Fruit fly (Drosophila melanogaster): ENCODE data around the gene CG34124.
A peak's percentile ranks its signal among the peaks of the same experiment; 100 is the strongest.

The CG34124 gene

dm6 chr2L:4997401-4998259 is 39.4 kb downstream of the CG34124 start:
- TF ChIP-seq CG8301 (tag; optimal IDR thresholded peaks at IDR 0.05) (peak; percentile 100), EcR (GFP tag; optimal IDR thresholded peaks at IDR 0.05) (peak; percentile 95), rn (GFP tag; IDR thresholded peaks at IDR 0.05) (peak; percentile 98), gl (tag; optimal IDR thresholded peaks at IDR 0.05) (peak; percentile 98), Pif1B (GFP tag; optimal IDR thresholded peaks at IDR 0.05) (peak; percentile 99), Pif1A (GFP tag; optimal IDR thresholded peaks at IDR 0.05) (peak; percentile 99), Ets98B (GFP tag; IDR thresholded peaks at IDR 0.05) (peak; percentile 100), CG14655 (GFP tag; optimal IDR thresholded peaks at IDR 0.05) (peak; percentile 100), fd96Ca (GFP tag; IDR thresholded peaks at IDR 0.05) (peak; percentile 99), CG34367 (tag; optimal IDR thresholded peaks at IDR 0.05) (peak; percentile 99), CG15710 (tag; optimal IDR thresholded peaks at IDR 0.05) (peak; percentile 98), D1 (tag; optimal IDR thresholded peaks at IDR 0.05) (peak; percentile 94), CG17806 (tag; optimal IDR thresholded peaks at IDR 0.05) (peak; percentile 99), Snoo (tag; optimal IDR thresholded peaks at IDR 0.05) (peak; percentile 99), CG8159 (tag; optimal IDR thresholded peaks at IDR 0.05) (peak; percentile 99), CG4496 (GFP tag; IDR thresholded peaks at IDR 0.05) (peak; percentile 100), CG32121 (GFP tag; IDR thresholded peaks at IDR 0.05) (peak; percentile 99), CG13204 (GFP tag; optimal IDR thresholded peaks at IDR 0.05) (peak; percentile 96), CG12605 (GFP tag; IDR thresholded peaks at IDR 0.05) (peak; percentile 99), CG10348 (GFP tag; IDR thresholded peaks at IDR 0.05) (peak; percentile 96), CG9948 (tag; optimal IDR thresholded peaks at IDR 0.05) (peak; percentile 99)

dm6 chr2L:4998260-4998560 is 40.0 kb downstream of the CG34124 start:
- TF ChIP-seq CG9948 (tag; optimal IDR thresholded peaks at IDR 0.05) (no peak), CG4496 (GFP tag; IDR thresholded peaks at IDR 0.05) (no peak), D1 (tag; optimal IDR thresholded peaks at IDR 0.05) (no peak), EcR (GFP tag; optimal IDR thresholded peaks at IDR 0.05) (no peak), CG17806 (tag; optimal IDR thresholded peaks at IDR 0.05) (no peak), rn (GFP tag; IDR thresholded peaks at IDR 0.05) (no peak)

DNA sequence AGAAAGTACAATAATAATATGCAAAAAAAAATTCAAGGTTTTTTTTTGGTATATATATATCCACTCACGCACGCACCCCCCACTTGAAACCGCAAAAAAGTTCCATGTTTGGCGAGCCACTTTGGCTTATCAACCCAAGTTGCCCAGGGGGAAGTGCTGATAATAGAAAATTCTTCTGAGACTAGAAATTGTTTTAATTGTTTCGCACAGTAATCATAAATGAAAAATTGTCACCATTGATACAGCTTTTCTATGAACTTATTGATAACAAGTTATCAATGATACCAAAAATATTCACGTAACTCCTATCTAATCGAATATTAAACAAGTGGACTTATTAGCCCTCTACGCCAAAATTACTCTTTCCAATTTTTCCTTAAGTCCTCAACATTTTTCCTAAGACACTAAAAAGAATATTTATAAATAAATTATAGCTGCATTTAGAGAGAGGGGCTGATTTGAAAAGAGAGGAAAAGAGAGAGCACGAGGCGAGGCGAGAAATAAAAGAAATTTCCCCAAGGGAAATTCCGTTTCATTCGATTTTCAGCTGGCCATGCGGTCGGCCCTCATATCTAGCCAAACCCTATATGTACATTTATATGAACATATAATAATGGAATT is 40.5 kb downstream of the CG34124 start:
- TF ChIP-seq CG13204 (GFP tag; optimal IDR thresholded peaks at IDR 0.05) (no peak), CG10348 (GFP tag; IDR thresholded peaks at IDR 0.05) (no peak), fd96Ca (GFP tag; IDR thresholded peaks at IDR 0.05) (no peak), CG32121 (GFP tag; IDR thresholded peaks at IDR 0.05) (no peak), CG12605 (GFP tag; IDR thresholded peaks at IDR 0.05) (no peak), Pif1A (GFP tag; optimal IDR thresholded peaks at IDR 0.05) (no peak), CG8301 (tag; optimal IDR thresholded peaks at IDR 0.05) (no peak), CG4496 (GFP tag; IDR thresholded peaks at IDR 0.05) (no peak), Pif1B (GFP tag; optimal IDR thresholded peaks at IDR 0.05) (no peak), Ets98B (GFP tag; IDR thresholded peaks at IDR 0.05) (no peak), CG14655 (GFP tag; optimal IDR thresholded peaks at IDR 0.05) (no peak), CG8159 (tag; optimal IDR thresholded peaks at IDR 0.05) (no peak), rn (GFP tag; IDR thresholded peaks at IDR 0.05) (no peak), CG15710 (tag; optimal IDR thresholded peaks at IDR 0.05) (no peak), CG34367 (tag; optimal IDR thresholded peaks at IDR 0.05) (no peak)

- peak; percentile 52 for TF ChIP-seq CG15710 (tag; optimal IDR thresholded peaks at IDR 0.05)
- TF ChIP-seq gl (tag; optimal IDR thresholded peaks at IDR 0.05) = no peak
- TF ChIP-seq rn (GFP tag; IDR thresholded peaks at IDR 0.05) = peak; percentile 83
- peak; percentile 53 for TF ChIP-seq CG9948 (tag; optimal IDR thresholded peaks at IDR 0.05)
- peak; percentile 87 for TF ChIP-seq CG4496 (GFP tag; IDR thresholded peaks at IDR 0.05)
- peak; percentile 80 for TF ChIP-seq EcR (GFP tag; optimal IDR thresholded peaks at IDR 0.05)
- TF ChIP-seq CG17806 (tag; optimal IDR thresholded peaks at IDR 0.05) = peak; percentile 48
- peak; percentile 37 for TF ChIP-seq Snoo (tag; optimal IDR thresholded peaks at IDR 0.05)
- TF ChIP-seq D1 (tag; optimal IDR thresholded peaks at IDR 0.05) = no peak
- peak; percentile 60 for TF ChIP-seq CG12605 (GFP tag; IDR thresholded peaks at IDR 0.05)
- peak; percentile 36; the same call in 1 of the 2 replicates for TF ChIP-seq CG10348 (GFP tag; IDR thresholded peaks at IDR 0.05)
- peak; percentile 68 for TF ChIP-seq Pif1A (GFP tag; optimal IDR thresholded peaks at IDR 0.05)
- peak; percentile 65 for TF ChIP-seq Pif1B (GFP tag; optimal IDR thresholded peaks at IDR 0.05)
- TF ChIP-seq Ets98B (GFP tag; IDR thresholded peaks at IDR 0.05) = peak; percentile 90
- peak; percentile 87 for TF ChIP-seq CG32121 (GFP tag; IDR thresholded peaks at IDR 0.05)
- TF ChIP-seq CG8301 (tag; optimal IDR thresholded peaks at IDR 0.05) = peak; percentile 78
- peak; percentile 84 for TF ChIP-seq CG14655 (GFP tag; optimal IDR thresholded peaks at IDR 0.05)
- peak; percentile 92 for TF ChIP-seq fd96Ca (GFP tag; IDR thresholded peaks at IDR 0.05)
- TF ChIP-seq CG8159 (tag; optimal IDR thresholded peaks at IDR 0.05) = peak; percentile 62
- TF ChIP-seq CG13204 (GFP tag; optimal IDR thresholded peaks at IDR 0.05) = no peak
- peak; percentile 54 for TF ChIP-seq CG34367 (tag; optimal IDR thresholded peaks at IDR 0.05)
Measured at dm6 chr2L:4999389-5000032, 41.3 kb downstream of the CG34124 start.

DNA sequence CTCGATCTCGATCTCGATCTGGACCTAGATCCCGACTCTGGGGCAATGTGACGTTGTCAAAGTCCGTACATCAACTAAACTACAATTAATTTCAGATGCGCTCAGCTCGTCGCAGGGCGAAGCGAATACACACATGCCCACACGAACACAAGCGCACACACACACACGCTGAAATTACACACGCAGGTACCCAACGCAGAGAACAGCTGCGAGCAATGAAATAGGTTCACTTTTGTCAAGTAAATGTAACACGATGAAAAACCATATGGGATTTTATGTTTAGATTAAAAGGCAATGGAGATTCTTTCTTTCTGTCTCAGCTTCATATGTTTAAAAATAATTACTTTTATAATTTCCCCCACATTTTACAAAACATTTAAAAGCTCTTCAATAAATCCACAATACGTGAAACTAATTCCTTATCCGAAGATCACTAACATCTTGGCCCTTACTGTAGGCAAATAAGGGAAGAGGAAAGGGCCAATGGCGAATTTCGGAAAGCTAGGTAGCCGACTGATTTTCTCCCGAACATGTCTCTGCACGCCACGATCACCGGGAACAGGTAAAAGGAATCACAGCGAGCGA is 42.2 kb downstream of the CG34124 start:
- peak; percentile 69 for TF ChIP-seq fd96Ca (GFP tag; IDR thresholded peaks at IDR 0.05)
- peak; percentile 83 for TF ChIP-seq CG13204 (GFP tag; optimal IDR thresholded peaks at IDR 0.05)
- TF ChIP-seq CG14655 (GFP tag; optimal IDR thresholded peaks at IDR 0.05) = peak; percentile 84
- peak; percentile 73 for TF ChIP-seq Snoo (tag; optimal IDR thresholded peaks at IDR 0.05)
- peak; percentile 47 for TF ChIP-seq EcR (GFP tag; optimal IDR thresholded peaks at IDR 0.05)
- TF ChIP-seq Ets98B (GFP tag; IDR thresholded peaks at IDR 0.05) = peak; percentile 66
- peak; percentile 70 for TF ChIP-seq CG8301 (tag; optimal IDR thresholded peaks at IDR 0.05)
- TF ChIP-seq Pif1A (GFP tag; optimal IDR thresholded peaks at IDR 0.05) = peak; percentile 87
- peak; percentile 87 for TF ChIP-seq CG9948 (tag; optimal IDR thresholded peaks at IDR 0.05)
- TF ChIP-seq CG8159 (tag; optimal IDR thresholded peaks at IDR 0.05) = peak; percentile 91
- peak; percentile 93 for TF ChIP-seq CG15710 (tag; optimal IDR thresholded peaks at IDR 0.05)
- peak; percentile 32 for TF ChIP-seq CG32121 (GFP tag; IDR thresholded peaks at IDR 0.05)
- 0 out of 2 replicates have a peak, but pooled peaks have one; percentile 7 for TF ChIP-seq rn (GFP tag; IDR thresholded peaks at IDR 0.05)
- TF ChIP-seq Pif1B (GFP tag; optimal IDR thresholded peaks at IDR 0.05) = peak; percentile 85
- peak; percentile 59; the same call in 1 of the 2 replicates for TF ChIP-seq CG12605 (GFP tag; IDR thresholded peaks at IDR 0.05)
- TF ChIP-seq gl (tag; optimal IDR thresholded peaks at IDR 0.05) = peak; percentile 66
- peak; percentile 85 for TF ChIP-seq CG34367 (tag; optimal IDR thresholded peaks at IDR 0.05)
- peak; percentile 63 for TF ChIP-seq CG4496 (GFP tag; IDR thresholded peaks at IDR 0.05)
- TF ChIP-seq D1 (tag; optimal IDR thresholded peaks at IDR 0.05) = peak; percentile 85
- TF ChIP-seq CG10348 (GFP tag; IDR thresholded peaks at IDR 0.05) = no peak
- TF ChIP-seq CG17806 (tag; optimal IDR thresholded peaks at IDR 0.05) = peak; percentile 83
